Worm (Caenorhabditis elegans): ENCODE measurements around the gene F21C10.9.

Gene F21C10.9

ce11 chrV:9090824-9091798, 7.4 kb downstream of the F21C10.9 start (continued):
- peak; percentile 39; the same call in 1 of the 2 replicates for TF ChIP-seq mcd-1 (GFP tag; IDR thresholded peaks at IDR 0.05)
- TF ChIP-seq attf-6 (GFP tag; IDR thresholded peaks at IDR 0.05): peak; percentile 77
- peak; percentile 43; the same call in 1 of the 2 replicates for TF ChIP-seq Y56A3A.18 (GFP tag; IDR thresholded peaks at IDR 0.05)
- TF ChIP-seq ceh-100 (GFP tag; IDR thresholded peaks at IDR 0.05): peak; percentile 16; the same call in 1 of the 2 replicates
- TF ChIP-seq rcor-1 (GFP tag; IDR thresholded peaks at IDR 0.05): peak; percentile 54

ce11 chrV:9088758-9089157, 9.7 kb downstream of the F21C10.9 start:
- TF ChIP-seq lin-26 (GFP tag; IDR thresholded peaks at IDR 0.05): peak; percentile 37; the same call in 1 of the 2 replicates
- TF ChIP-seq ama-1 (optimal IDR thresholded peaks at IDR 0.05): peak; percentile 82
- no peak for TF ChIP-seq ama-1 (GFP tag; optimal IDR thresholded peaks at IDR 0.05)
- peak; percentile 32 for TF ChIP-seq nfyb-1 (GFP tag; IDR thresholded peaks at IDR 0.05)
- no peak for TF ChIP-seq hlh-12 (tag; optimal IDR thresholded peaks at IDR 0.05)
- TF ChIP-seq pbrm-1 (GFP tag; IDR thresholded peaks at IDR 0.05): 0 out of 2 replicates have a peak, but pooled peaks have one; percentile 52
- no peak for TF ChIP-seq Y95B8A.8 (GFP tag; IDR thresholded peaks at IDR 0.05)
- TF ChIP-seq B0261.1 (tag; optimal IDR thresholded peaks at IDR 0.05): no peak
- TF ChIP-seq nhr-27 (tag; optimal IDR thresholded peaks at IDR 0.05): no peak
- no peak for TF ChIP-seq efl-1 (GFP tag; optimal IDR thresholded peaks at IDR 0.05)
- TF ChIP-seq rpc-1 (optimal IDR thresholded peaks at IDR 0.05): no peak
- TF ChIP-seq rpc-1 (tag; optimal IDR thresholded peaks at IDR 0.05): no peak
- TF ChIP-seq ceh-100 (GFP tag; IDR thresholded peaks at IDR 0.05): peak; percentile 14; the same call in 1 of the 2 replicates
- peak in 1 of 2 experiments; percentile 19 for TF ChIP-seq let-607 (tag; optimal IDR thresholded peaks at IDR 0.05)
- TF ChIP-seq ceh-40 (GFP tag; IDR thresholded peaks at IDR 0.05): peak; percentile 69; the same call in 1 of the 2 replicates
- no peak for TF ChIP-seq lag-1 (GFP tag; IDR thresholded peaks at IDR 0.05)
- TF ChIP-seq snpc-1.3 (tag; optimal IDR thresholded peaks at IDR 0.05; ENCODE audit: insufficient read depth): no peak
- no peak for TF ChIP-seq nhr-80 (tag; optimal IDR thresholded peaks at IDR 0.05)
- no peak for TF ChIP-seq T26A5.8 (tag; optimal IDR thresholded peaks at IDR 0.05)
- TF ChIP-seq chd-7 (tag; optimal IDR thresholded peaks at IDR 0.05): no peak
- TF ChIP-seq lin-54 (GFP tag; optimal IDR thresholded peaks at IDR 0.05): peak; percentile 4
- TF ChIP-seq madf-10 (tag; optimal IDR thresholded peaks at IDR 0.05): no peak
- peak; percentile 87 for TF ChIP-seq dox-1 (GFP tag; IDR thresholded peaks at IDR 0.05)
- TF ChIP-seq aptf-2 (GFP tag; conservative IDR thresholded peaks at IDR 0.05): no peak
- 0 out of 2 replicates have a peak, but pooled peaks have one; percentile 19 for TF ChIP-seq egrh-3 (GFP tag; IDR thresholded peaks at IDR 0.05)
- peak; percentile 48 for TF ChIP-seq ztf-26 (tag; optimal IDR thresholded peaks at IDR 0.05)
- no peak for TF ChIP-seq lsy-27 (tag; optimal IDR thresholded peaks at IDR 0.05; ENCODE audit: borderline replicate concordance, insufficient read depth)
- TF ChIP-seq nfya-1 (tag; optimal IDR thresholded peaks at IDR 0.05; ENCODE audit: borderline replicate concordance, insufficient read depth): no peak
- no peak for TF ChIP-seq bed-2 (GFP tag; IDR thresholded peaks at IDR 0.05)
- no peak for TF ChIP-seq sea-2 (GFP tag; IDR thresholded peaks at IDR 0.05)
- TF ChIP-seq lir-1 (GFP tag; conservative IDR thresholded peaks at IDR 0.05): no peak
- TF ChIP-seq cebp-1 (GFP tag; IDR thresholded peaks at IDR 0.05): no peak
- TF ChIP-seq cebp-1 (tag; optimal IDR thresholded peaks at IDR 0.05): peak; percentile 10
- TF ChIP-seq F57C9.4 (tag; optimal IDR thresholded peaks at IDR 0.05): no peak
- peak; percentile 18 for TF ChIP-seq zim-3 (tag; optimal IDR thresholded peaks at IDR 0.05)
- no peak for TF ChIP-seq B0035.1 (tag; optimal IDR thresholded peaks at IDR 0.05)
- TF ChIP-seq unc-62 (GFP tag; optimal IDR thresholded peaks at IDR 0.05): no peak
- no peak for TF ChIP-seq fkh-3 (tag; optimal IDR thresholded peaks at IDR 0.05)
- no peak for TF ChIP-seq ets-4 (GFP tag; optimal IDR thresholded peaks at IDR 0.05)
- no peak for TF ChIP-seq K11D2.4 (GFP tag; IDR thresholded peaks at IDR 0.05)
- TF ChIP-seq ccch-3 (GFP tag; optimal IDR thresholded peaks at IDR 0.05): no peak
- TF ChIP-seq egl-44 (GFP tag; IDR thresholded peaks at IDR 0.05): 0 out of 2 replicates have a peak, but pooled peaks have one; percentile 20

All from whole organism, young adult.